Fruit fly (Drosophila melanogaster): ENCODE results near the gene CG44422.

CG44422 gene

dm6 chrX:11326213-11326731 lies 23.7 kb upstream of the CG44422 start (continued):
- TF ChIP-seq mam (GFP tag; optimal IDR thresholded peaks at IDR 0.05) (peak; percentile 53), Antp (GFP tag; optimal IDR thresholded peaks at IDR 0.05) (peak; percentile 41), Drgx (GFP tag; IDR thresholded peaks at IDR 0.05) (peak; percentile 62), CG18476 (GFP tag; optimal IDR thresholded peaks at IDR 0.05) (peak; percentile 30), CG1832 (GFP tag; optimal IDR thresholded peaks at IDR 0.05) (no peak), gfzf (GFP tag; optimal IDR thresholded peaks at IDR 0.05) (no peak), CG8290 (GFP tag; optimal IDR thresholded peaks at IDR 0.05) (no peak), CG8290 (tag; optimal IDR thresholded peaks at IDR 0.05) (no peak), HmgZ (tag; optimal IDR thresholded peaks at IDR 0.05) (peak; percentile 54), CG2120 (GFP tag; optimal IDR thresholded peaks at IDR 0.05) (peak; percentile 78), CG10654 (GFP tag; optimal IDR thresholded peaks at IDR 0.05) (peak; percentile 29), lola (GFP tag; optimal IDR thresholded peaks at IDR 0.05) (peak in 1 of 3 experiments; percentile 50), knrl (GFP tag; IDR thresholded peaks at IDR 0.05; ENCODE audit: partially characterized antibody) (no peak), Dek (tag; optimal IDR thresholded peaks at IDR 0.05) (peak; percentile 67), sim (GFP tag; IDR thresholded peaks at IDR 0.05) (no peak), trh (GFP tag; optimal IDR thresholded peaks at IDR 0.05) (peak; percentile 7), Hey (tag; optimal IDR thresholded peaks at IDR 0.05) (no peak), CG12942 (GFP tag; optimal IDR thresholded peaks at IDR 0.05) (peak; percentile 14), CG7786 (GFP tag; optimal IDR thresholded peaks at IDR 0.05) (peak; percentile 52), CG8944 (GFP tag; optimal IDR thresholded peaks at IDR 0.05) (peak; percentile 36), ems (GFP tag; optimal IDR thresholded peaks at IDR 0.05) (peak; percentile 40), CG4854 (GFP tag; optimal IDR thresholded peaks at IDR 0.05) (peak; percentile 23), CG14014 (GFP tag; IDR thresholded peaks at IDR 0.05) (peak; percentile 72), zen (tag; optimal IDR thresholded peaks at IDR 0.05) (peak; percentile 15), stc (GFP tag; IDR thresholded peaks at IDR 0.05) (peak; percentile 67), Hr78 (GFP tag; optimal IDR thresholded peaks at IDR 0.05) (peak in 1 of 2 experiments; percentile 69), Hsf (GFP tag; optimal IDR thresholded peaks at IDR 0.05) (peak; percentile 63), Fer1 (GFP tag; optimal IDR thresholded peaks at IDR 0.05) (peak; percentile 77), CG10543 (GFP tag; optimal IDR thresholded peaks at IDR 0.05) (peak; percentile 52), unpg (GFP tag; optimal IDR thresholded peaks at IDR 0.05) (peak; percentile 76), rib (GFP tag; IDR thresholded peaks at IDR 0.05) (peak; percentile 33; the same call in 1 of the 2 replicates), CG17568 (GFP tag; optimal IDR thresholded peaks at IDR 0.05) (no peak), CG4404 (GFP tag; IDR thresholded peaks at IDR 0.05) (no peak), lilli (GFP tag; optimal IDR thresholded peaks at IDR 0.05) (peak; percentile 75), ci (GFP tag; IDR thresholded peaks at IDR 0.05) (peak; percentile 69; the same call in 2 of the 3 replicates), cad (GFP tag; optimal IDR thresholded peaks at IDR 0.05) (no peak), seq (GFP tag; IDR thresholded peaks at IDR 0.05) (peak; percentile 59; the same call in 1 of the 2 replicates), row (GFP tag; IDR thresholded peaks at IDR 0.05) (peak; percentile 78), pita (GFP tag; optimal IDR thresholded peaks at IDR 0.05) (no peak), CG15601 (tag; optimal IDR thresholded peaks at IDR 0.05) (peak; percentile 56), CG1602 (GFP tag; optimal IDR thresholded peaks at IDR 0.05) (peak; percentile 29), CG4424 (GFP tag; optimal IDR thresholded peaks at IDR 0.05) (peak; percentile 55)
